Worm (Caenorhabditis elegans): ENCODE measurements around the gene mcat-1.

Gene mcat-1

ce11 chrII:68757-69156 lies 22.6 kb downstream of the mcat-1 start:
- no peak for TF ChIP-seq snpc-4 (tag; optimal IDR thresholded peaks at IDR 0.05)
- no peak for TF ChIP-seq mep-1 (tag; optimal IDR thresholded peaks at IDR 0.05)
- TF ChIP-seq drap-1 (GFP tag; optimal IDR thresholded peaks at IDR 0.05): no peak
- no peak for TF ChIP-seq mab-5 (tag; optimal IDR thresholded peaks at IDR 0.05)
- no peak for TF ChIP-seq hlh-1 (tag; optimal IDR thresholded peaks at IDR 0.05)
- no peak for TF ChIP-seq ceh-43 (GFP tag; optimal IDR thresholded peaks at IDR 0.05)

ce11 chrII:67663-68062 lies 23.7 kb downstream of the mcat-1 start:
- no peak for TF ChIP-seq nhr-28 (tag; optimal IDR thresholded peaks at IDR 0.05)
- no peak for TF ChIP-seq lin-13 (tag; optimal IDR thresholded peaks at IDR 0.05)

- TF ChIP-seq mls-2 (tag; optimal IDR thresholded peaks at IDR 0.05): peak; percentile 72
- TF ChIP-seq unc-39 (tag; optimal IDR thresholded peaks at IDR 0.05): no peak
- TF ChIP-seq nhr-76 (tag; optimal IDR thresholded peaks at IDR 0.05): no peak
- no peak for TF ChIP-seq ceh-83 (GFP tag; optimal IDR thresholded peaks at IDR 0.05)
- TF ChIP-seq lin-13 (tag; optimal IDR thresholded peaks at IDR 0.05): peak; percentile 17
- peak; percentile 16 for TF ChIP-seq ces-1 (GFP tag; optimal IDR thresholded peaks at IDR 0.05)
- no peak for TF ChIP-seq ceh-39 (tag; optimal IDR thresholded peaks at IDR 0.05)
- peak; percentile 65 for TF ChIP-seq cnd-1 (tag; optimal IDR thresholded peaks at IDR 0.05)
- TF ChIP-seq zip-8 (tag; optimal IDR thresholded peaks at IDR 0.05): no peak
- no peak for TF ChIP-seq M03D4.4 (tag; optimal IDR thresholded peaks at IDR 0.05)
- peak; percentile 91 for TF ChIP-seq ham-2 (GFP tag; optimal IDR thresholded peaks at IDR 0.05)
- TF ChIP-seq sptf-1 (tag; optimal IDR thresholded peaks at IDR 0.05): peak; percentile 63
- no peak for TF ChIP-seq nhr-12 (tag; optimal IDR thresholded peaks at IDR 0.05)
- TF ChIP-seq nhr-28 (tag; optimal IDR thresholded peaks at IDR 0.05): no peak
- no peak for TF ChIP-seq flh-1 (GFP tag; optimal IDR thresholded peaks at IDR 0.05)
- TF ChIP-seq bed-3 (GFP tag; optimal IDR thresholded peaks at IDR 0.05): no peak
- no peak for TF ChIP-seq snpc-4 (tag; optimal IDR thresholded peaks at IDR 0.05)
- peak; percentile 38 for TF ChIP-seq blmp-1 (tag; optimal IDR thresholded peaks at IDR 0.05)
- TF ChIP-seq mep-1 (tag; optimal IDR thresholded peaks at IDR 0.05): peak; percentile 64
- peak; percentile 35 for TF ChIP-seq hlh-1 (tag; optimal IDR thresholded peaks at IDR 0.05)
- no peak for TF ChIP-seq ceh-43 (GFP tag; optimal IDR thresholded peaks at IDR 0.05)
- no peak for TF ChIP-seq lin-32 (GFP tag; optimal IDR thresholded peaks at IDR 0.05)
- TF ChIP-seq tbx-8 (GFP tag; optimal IDR thresholded peaks at IDR 0.05): peak; percentile 9
- TF ChIP-seq nhr-2 (tag; optimal IDR thresholded peaks at IDR 0.05): peak; percentile 75
- TF ChIP-seq nhr-237 (tag; optimal IDR thresholded peaks at IDR 0.05): peak; percentile 50
- peak; percentile 78 for TF ChIP-seq unc-120 (tag; optimal IDR thresholded peaks at IDR 0.05; ENCODE audit: poor library complexity, severe bottlenecking)
- peak; percentile 20 for TF ChIP-seq unc-62 (GFP tag; optimal IDR thresholded peaks at IDR 0.05)
- no peak for TF ChIP-seq elt-1 (tag; optimal IDR thresholded peaks at IDR 0.05; ENCODE audit: borderline replicate concordance, insufficient read depth)
- peak; percentile 60 for TF ChIP-seq elt-3 (tag; optimal IDR thresholded peaks at IDR 0.05)
- TF ChIP-seq sem-2 (GFP tag; optimal IDR thresholded peaks at IDR 0.05): no peak
- TF ChIP-seq lsy-2 (tag; optimal IDR thresholded peaks at IDR 0.05): no peak
- TF ChIP-seq drap-1 (GFP tag; optimal IDR thresholded peaks at IDR 0.05): peak; percentile 47
- no peak for TF ChIP-seq mab-5 (tag; optimal IDR thresholded peaks at IDR 0.05)
- peak; percentile 82 for TF ChIP-seq pha-4 (tag; optimal IDR thresholded peaks at IDR 0.05)
- peak; percentile 72 for TF ChIP-seq ztf-11 (tag; optimal IDR thresholded peaks at IDR 0.05)
These were observed 25.0 kb downstream of the mcat-1 start for ce11 chrII:66322-66721.

ce11 chrII:65484-65883 lies 25.8 kb downstream of the mcat-1 start:
- no peak for TF ChIP-seq nhr-2 (tag; optimal IDR thresholded peaks at IDR 0.05)
- no peak for TF ChIP-seq ham-2 (GFP tag; optimal IDR thresholded peaks at IDR 0.05)
- TF ChIP-seq flh-1 (GFP tag; optimal IDR thresholded peaks at IDR 0.05): no peak
- TF ChIP-seq ceh-43 (GFP tag; optimal IDR thresholded peaks at IDR 0.05): no peak
- TF ChIP-seq lin-32 (GFP tag; optimal IDR thresholded peaks at IDR 0.05): no peak
- no peak for TF ChIP-seq cnd-1 (tag; optimal IDR thresholded peaks at IDR 0.05)
- TF ChIP-seq pha-4 (tag; optimal IDR thresholded peaks at IDR 0.05): no peak
- no peak for TF ChIP-seq ceh-39 (tag; optimal IDR thresholded peaks at IDR 0.05)
- TF ChIP-seq tbx-8 (GFP tag; optimal IDR thresholded peaks at IDR 0.05): no peak
- TF ChIP-seq zip-8 (tag; optimal IDR thresholded peaks at IDR 0.05): no peak
- no peak for TF ChIP-seq ces-1 (GFP tag; optimal IDR thresholded peaks at IDR 0.05)
- no peak for TF ChIP-seq lsy-2 (tag; optimal IDR thresholded peaks at IDR 0.05)
- TF ChIP-seq ztf-11 (tag; optimal IDR thresholded peaks at IDR 0.05): no peak
- no peak for TF ChIP-seq nhr-12 (tag; optimal IDR thresholded peaks at IDR 0.05)
- TF ChIP-seq snpc-4 (tag; optimal IDR thresholded peaks at IDR 0.05): no peak
- no peak for TF ChIP-seq elt-3 (tag; optimal IDR thresholded peaks at IDR 0.05)
- no peak for TF ChIP-seq hlh-1 (tag; optimal IDR thresholded peaks at IDR 0.05)
